Fruit fly (Drosophila melanogaster): ENCODE measurements around the gene GlcAT-S.

GlcAT-S gene

dm6 chr2L:9660516-9660920, 44.2 kb downstream of the GlcAT-S start (continued):
- peak; percentile 69 for TF ChIP-seq fd96Cb (tag; optimal IDR thresholded peaks at IDR 0.05)
- no peak for TF ChIP-seq zen2 (GFP tag; IDR thresholded peaks at IDR 0.05; ENCODE audit: partially characterized antibody)
- TF ChIP-seq CG2202 (tag; optimal IDR thresholded peaks at IDR 0.05) = no peak
- peak; percentile 18 for TF ChIP-seq Max (GFP tag; optimal IDR thresholded peaks at IDR 0.05)
- no peak for TF ChIP-seq Sin3A (optimal IDR thresholded peaks at IDR 0.05)
- TF ChIP-seq org-1 (GFP tag; optimal IDR thresholded peaks at IDR 0.05) = peak; percentile 79
- no peak for TF ChIP-seq CG4707 (GFP tag; optimal IDR thresholded peaks at IDR 0.05)
- peak; percentile 94 for TF ChIP-seq Fer1 (GFP tag; optimal IDR thresholded peaks at IDR 0.05)
- 0 out of 2 replicates have a peak, but pooled peaks have one; percentile 25 for TF ChIP-seq H2.0 (GFP tag; IDR thresholded peaks at IDR 0.05)
- TF ChIP-seq en (GFP tag; optimal IDR thresholded peaks at IDR 0.05) = no peak
- no peak for TF ChIP-seq BEAF-32 (GFP tag; optimal IDR thresholded peaks at IDR 0.05)
- TF ChIP-seq NK7.1 (GFP tag; optimal IDR thresholded peaks at IDR 0.05) = peak; percentile 16
- no peak for TF ChIP-seq pan (optimal IDR thresholded peaks at IDR 0.05)
- peak in 1 of 2 experiments; percentile 65 for TF ChIP-seq pan (GFP tag; optimal IDR thresholded peaks at IDR 0.05 in 1 of 2, IDR thresholded peaks at IDR 0.05 in 1 of 2)
- TF ChIP-seq D19B (GFP tag; optimal IDR thresholded peaks at IDR 0.05) = peak; percentile 68
- TF ChIP-seq sisA (GFP tag; IDR thresholded peaks at IDR 0.05) = peak; percentile 68
- peak; percentile 80 for TF ChIP-seq PHDP (tag; optimal IDR thresholded peaks at IDR 0.05)
- peak; percentile 31 for TF ChIP-seq CG11723 (GFP tag; optimal IDR thresholded peaks at IDR 0.05)
- TF ChIP-seq CG18599 (GFP tag; optimal IDR thresholded peaks at IDR 0.05) = peak; percentile 96
- TF ChIP-seq CG3995 (GFP tag; optimal IDR thresholded peaks at IDR 0.05) = no peak
- peak; percentile 46 to 62 for TF ChIP-seq dpn (GFP tag; optimal IDR thresholded peaks at IDR 0.05)
- TF ChIP-seq CG9215 (GFP tag; IDR thresholded peaks at IDR 0.05) = peak; percentile 80
- no peak for TF ChIP-seq Lpt (GFP tag; optimal IDR thresholded peaks at IDR 0.05)
- no peak for TF ChIP-seq CG3726 (GFP tag; IDR thresholded peaks at IDR 0.05)
- peak; percentile 51; the same call in 2 of the 3 replicates for TF ChIP-seq CG11093 (GFP tag; IDR thresholded peaks at IDR 0.05)
- TF ChIP-seq disco-r (GFP tag; optimal IDR thresholded peaks at IDR 0.05) = no peak
- no peak for TF ChIP-seq Dref (GFP tag; IDR thresholded peaks at IDR 0.05)
- no peak for TF ChIP-seq sc (optimal IDR thresholded peaks at IDR 0.05)
- no peak for TF ChIP-seq sc (GFP tag; optimal IDR thresholded peaks at IDR 0.05)
- peak; percentile 14 for TF ChIP-seq Antp (GFP tag; optimal IDR thresholded peaks at IDR 0.05)
- TF ChIP-seq wdn (GFP tag; IDR thresholded peaks at IDR 0.05) = peak; percentile 52; the same call in 1 of the 2 replicates
- peak; percentile 79 for TF ChIP-seq sob (GFP tag; IDR thresholded peaks at IDR 0.05)
- TF ChIP-seq CG2120 (GFP tag; optimal IDR thresholded peaks at IDR 0.05) = peak; percentile 91
- TF ChIP-seq Oli (tag; optimal IDR thresholded peaks at IDR 0.05) = peak; percentile 77
- no peak for TF ChIP-seq tup (GFP tag; optimal IDR thresholded peaks at IDR 0.05)
- no peak for TF ChIP-seq amos (GFP tag; IDR thresholded peaks at IDR 0.05; ENCODE audit: partially characterized antibody)
- TF ChIP-seq da (GFP tag; optimal IDR thresholded peaks at IDR 0.05) = no peak
- peak; percentile 36 for TF ChIP-seq sqz (GFP tag; optimal IDR thresholded peaks at IDR 0.05)
- TF ChIP-seq run (tag; optimal IDR thresholded peaks at IDR 0.05) = peak; percentile 41
- peak; percentile 40 for TF ChIP-seq CG30431 (GFP tag; optimal IDR thresholded peaks at IDR 0.05)
- TF ChIP-seq p53 (GFP tag; optimal IDR thresholded peaks at IDR 0.05) = no peak
- TF ChIP-seq CG10565 (GFP tag; optimal IDR thresholded peaks at IDR 0.05) = no peak
- TF ChIP-seq CG13424 (tag; optimal IDR thresholded peaks at IDR 0.05) = peak; percentile 81
- TF ChIP-seq CG6683 (GFP tag; optimal IDR thresholded peaks at IDR 0.05) = peak; percentile 82
- TF ChIP-seq CG15269 (tag; optimal IDR thresholded peaks at IDR 0.05) = peak; percentile 85
- TF ChIP-seq CG13894 (tag; optimal IDR thresholded peaks at IDR 0.05) = peak; percentile 74
- peak; percentile 74 for TF ChIP-seq HLH54F (GFP tag; optimal IDR thresholded peaks at IDR 0.05)
- peak; percentile 71 for TF ChIP-seq Asciz (GFP tag; optimal IDR thresholded peaks at IDR 0.05)
- TF ChIP-seq CG6654 (GFP tag; optimal IDR thresholded peaks at IDR 0.05) = peak; percentile 44
- peak; percentile 1 for TF ChIP-seq CG7928 (GFP tag; optimal IDR thresholded peaks at IDR 0.05)
- no peak for TF ChIP-seq Lim3 (GFP tag; IDR thresholded peaks at IDR 0.05)
- TF ChIP-seq abd-A (tag; optimal IDR thresholded peaks at IDR 0.05) = peak; percentile 36

Measured in whole organism, embryonic.